Fruit fly (Drosophila melanogaster): ENCODE results near the gene eIF5B.

The eIF5B gene

dm6 chr3L:3471174-3471573 lies 10.4 kb upstream of the eIF5B start, which contains the start of gene CG14971:
Gene CG14971 (minus strand): TSS chr3L:3471309.
- TF ChIP-seq CG9609 (GFP tag; optimal IDR thresholded peaks at IDR 0.05), result peak; percentile 43
- TF ChIP-seq CG3281 (GFP tag; optimal IDR thresholded peaks at IDR 0.05), result no peak
- TF ChIP-seq E2f1 (GFP tag; IDR thresholded peaks at IDR 0.05), result no peak
- no peak for TF ChIP-seq CG4707 (GFP tag; optimal IDR thresholded peaks at IDR 0.05)
- no peak for TF ChIP-seq gem (tag; optimal IDR thresholded peaks at IDR 0.05)
- peak; percentile 41 for TF ChIP-seq Sin3A (optimal IDR thresholded peaks at IDR 0.05)
- TF ChIP-seq Scr (GFP tag; IDR thresholded peaks at IDR 0.05; ENCODE audit: partially characterized antibody), result peak; percentile 83
- peak in 1 of 2 experiments; percentile 8 for TF ChIP-seq bsh (GFP tag; optimal IDR thresholded peaks at IDR 0.05)
- TF ChIP-seq Mad (GFP tag; optimal IDR thresholded peaks at IDR 0.05), result peak; percentile 44
- TF ChIP-seq Eip74EF (GFP tag; optimal IDR thresholded peaks at IDR 0.05), result peak in 1 of 2 experiments; percentile 47
- peak; percentile 76 for TF ChIP-seq inv (GFP tag; IDR thresholded peaks at IDR 0.05; ENCODE audit: partially characterized antibody)
- TF ChIP-seq ERR (GFP tag; optimal IDR thresholded peaks at IDR 0.05), result no peak
- TF ChIP-seq Adf1 (GFP tag; IDR thresholded peaks at IDR 0.05), result no peak
- TF ChIP-seq ro (GFP tag; IDR thresholded peaks at IDR 0.05), result no peak
- peak; percentile 16 for TF ChIP-seq dmrt11E (tag; optimal IDR thresholded peaks at IDR 0.05)
- TF ChIP-seq zen2 (GFP tag; IDR thresholded peaks at IDR 0.05; ENCODE audit: partially characterized antibody), result peak; percentile 54; the same call in 2 of the 3 replicates
- TF ChIP-seq onecut (GFP tag; IDR thresholded peaks at IDR 0.05), result no peak; the same call in none of the 2 replicates
- TF ChIP-seq Mes4 (GFP tag; optimal IDR thresholded peaks at IDR 0.05), result peak; percentile 31
- TF ChIP-seq CG15011 (GFP tag; optimal IDR thresholded peaks at IDR 0.05), result no peak
- peak; percentile 62 for TF ChIP-seq ssp (GFP tag; IDR thresholded peaks at IDR 0.05)
- no peak for TF ChIP-seq CG3838 (GFP tag; optimal IDR thresholded peaks at IDR 0.05)
- TF ChIP-seq CG3163 (GFP tag; optimal IDR thresholded peaks at IDR 0.05), result peak; percentile 26
- TF ChIP-seq pho (GFP tag; optimal IDR thresholded peaks at IDR 0.05), result peak; percentile 42
- TF ChIP-seq dimm (GFP tag; IDR thresholded peaks at IDR 0.05), result no peak
- TF ChIP-seq Ets97D (GFP tag; optimal IDR thresholded peaks at IDR 0.05), result peak; percentile 67
- no peak for TF ChIP-seq esg (GFP tag; conservative IDR thresholded peaks at IDR 0.05)
- no peak for TF ChIP-seq Hand (GFP tag; optimal IDR thresholded peaks at IDR 0.05)
- no peak for TF ChIP-seq cad (GFP tag; optimal IDR thresholded peaks at IDR 0.05)
- TF ChIP-seq knrl (GFP tag; IDR thresholded peaks at IDR 0.05; ENCODE audit: partially characterized antibody), result peak; percentile 82
- TF ChIP-seq tna (GFP tag; IDR thresholded peaks at IDR 0.05; ENCODE audit: partially characterized antibody), result peak; percentile 78
- no peak for TF ChIP-seq CkIIα-i1 (GFP tag; IDR thresholded peaks at IDR 0.05)
- no peak for TF ChIP-seq az2 (GFP tag; optimal IDR thresholded peaks at IDR 0.05)
- peak; percentile 14 for TF ChIP-seq CG1602 (GFP tag; optimal IDR thresholded peaks at IDR 0.05)
- no peak for TF ChIP-seq nau (GFP tag; optimal IDR thresholded peaks at IDR 0.05)
- TF ChIP-seq CG31224 (GFP tag; IDR thresholded peaks at IDR 0.05), result no peak
- TF ChIP-seq Kr (GFP tag; optimal IDR thresholded peaks at IDR 0.05), result no peak
- TF ChIP-seq CG9215 (GFP tag; IDR thresholded peaks at IDR 0.05), result no peak
- no peak for TF ChIP-seq CG2875 (GFP tag; optimal IDR thresholded peaks at IDR 0.05)
- peak; percentile 64; the same call in 2 of the 3 replicates for TF ChIP-seq CG34422 (GFP tag; IDR thresholded peaks at IDR 0.05)
- no peak for TF ChIP-seq ara (GFP tag; IDR thresholded peaks at IDR 0.05)
- TF ChIP-seq Drgx (GFP tag; IDR thresholded peaks at IDR 0.05), result no peak
- TF ChIP-seq D (optimal IDR thresholded peaks at IDR 0.05), result no peak
- no peak for TF ChIP-seq D (GFP tag; optimal IDR thresholded peaks at IDR 0.05)
- no peak for TF ChIP-seq odd (GFP tag; optimal IDR thresholded peaks at IDR 0.05)
- no peak for TF ChIP-seq org-1 (GFP tag; optimal IDR thresholded peaks at IDR 0.05)
- peak; percentile 49 for TF ChIP-seq CHES-1-like (GFP tag; optimal IDR thresholded peaks at IDR 0.05)
- TF ChIP-seq klu (GFP tag; IDR thresholded peaks at IDR 0.05), result peak; percentile 91
- peak; percentile 51 for TF ChIP-seq CG17186 (GFP tag; optimal IDR thresholded peaks at IDR 0.05)
- TF ChIP-seq CG11085 (GFP tag; IDR thresholded peaks at IDR 0.05), result no peak
- TF ChIP-seq HmgD (GFP tag; optimal IDR thresholded peaks at IDR 0.05), result peak; percentile 49
- no peak for TF ChIP-seq Lhr (GFP tag; optimal IDR thresholded peaks at IDR 0.05)
- peak; percentile 28 for TF ChIP-seq CG15601 (tag; optimal IDR thresholded peaks at IDR 0.05)
